Fruit fly (Drosophila melanogaster): ENCODE results near the gene CG13248.

CG13248 gene

dm6 chr3L:20376564-20376920, 33.8 kb downstream of the CG13248 start:
- TF ChIP-seq CG12768 (GFP tag; optimal IDR thresholded peaks at IDR 0.05) (no peak), cic (GFP tag; optimal IDR thresholded peaks at IDR 0.05) (peak; percentile 15), ovo (GFP tag; optimal IDR thresholded peaks at IDR 0.05) (no peak), Crg-1 (GFP tag; optimal IDR thresholded peaks at IDR 0.05) (no peak), CG33017 (tag; optimal IDR thresholded peaks at IDR 0.05) (no peak), kay (GFP tag; ENCODE audit: borderline replicate concordance) (no peak)

dm6 chr3L:20375878-20376563, 34.3 kb downstream of the CG13248 start, which contains the start of the genes Ide and RhoBTB:
Gene Ide (minus strand): TSS chr3L:20375896.
Gene RhoBTB (plus strand): TSS chr3L:20376242.
- no peak for TF ChIP-seq kay (GFP tag; ENCODE audit: borderline replicate concordance)
- TF ChIP-seq bab1 (GFP tag; optimal IDR thresholded peaks at IDR 0.05) = peak; percentile 46
- peak; percentile 70 for TF ChIP-seq CG33017 (tag; optimal IDR thresholded peaks at IDR 0.05)
- peak; percentile 94 for TF ChIP-seq CG5204 (GFP tag; optimal IDR thresholded peaks at IDR 0.05)
- no peak for TF ChIP-seq cnc (optimal IDR thresholded peaks at IDR 0.05)
- peak; percentile 80 for TF ChIP-seq CG11617 (GFP tag; optimal IDR thresholded peaks at IDR 0.05)
- peak; percentile 54 for TF ChIP-seq cic (GFP tag; optimal IDR thresholded peaks at IDR 0.05)
- TF ChIP-seq CG7045 (GFP tag; optimal IDR thresholded peaks at IDR 0.05) = peak; percentile 84
- peak; percentile 81 for TF ChIP-seq ovo (GFP tag; optimal IDR thresholded peaks at IDR 0.05)
- peak; percentile 73 for TF ChIP-seq Mnt (GFP tag; optimal IDR thresholded peaks at IDR 0.05)
- TF ChIP-seq Crg-1 (GFP tag; optimal IDR thresholded peaks at IDR 0.05) = peak; percentile 88
- TF ChIP-seq CG7101 (tag; optimal IDR thresholded peaks at IDR 0.05) = peak; percentile 82
- TF ChIP-seq tj (GFP tag; optimal IDR thresholded peaks at IDR 0.05) = peak; percentile 69
- peak; percentile 96 for TF ChIP-seq toe (GFP tag; optimal IDR thresholded peaks at IDR 0.05)
- peak; percentile 73 for TF ChIP-seq pad (GFP tag; optimal IDR thresholded peaks at IDR 0.05)
- TF ChIP-seq Clk (GFP tag; optimal IDR thresholded peaks at IDR 0.05) = peak; percentile 76
- peak; percentile 80 for TF ChIP-seq CG12768 (GFP tag; optimal IDR thresholded peaks at IDR 0.05)
- TF ChIP-seq CG1620 (GFP tag; optimal IDR thresholded peaks at IDR 0.05) = peak; percentile 91
- peak; percentile 79 for TF ChIP-seq CG14711 (tag; optimal IDR thresholded peaks at IDR 0.05)
- TF ChIP-seq Hr96 (GFP tag; optimal IDR thresholded peaks at IDR 0.05) = peak; percentile 93

- TF ChIP-seq cnc (optimal IDR thresholded peaks at IDR 0.05) = no peak
- no peak for TF ChIP-seq pad (GFP tag; optimal IDR thresholded peaks at IDR 0.05)
- no peak for TF ChIP-seq tj (GFP tag; optimal IDR thresholded peaks at IDR 0.05)
- TF ChIP-seq CG7101 (tag; optimal IDR thresholded peaks at IDR 0.05) = no peak
Measured at dm6 chr3L:20375467-20375866, 34.9 kb downstream of the CG13248 start.

- TF ChIP-seq CG33017 (tag; optimal IDR thresholded peaks at IDR 0.05) (no peak), tj (GFP tag; optimal IDR thresholded peaks at IDR 0.05) (no peak), cnc (optimal IDR thresholded peaks at IDR 0.05) (no peak), Mnt (GFP tag; optimal IDR thresholded peaks at IDR 0.05) (no peak), kay (GFP tag; ENCODE audit: borderline replicate concordance) (no peak), cic (GFP tag; optimal IDR thresholded peaks at IDR 0.05) (no peak), CG1620 (GFP tag; optimal IDR thresholded peaks at IDR 0.05) (no peak), Clk (GFP tag; optimal IDR thresholded peaks at IDR 0.05) (no peak), CG5204 (GFP tag; optimal IDR thresholded peaks at IDR 0.05) (no peak)
Measured at dm6 chr3L:20370013-20370412, 40.4 kb downstream of the CG13248 start, which contains the start of gene CG13247. Gene CG13247 (plus strand): TSS chr3L:20370313.

dm6 chr3L:20366674-20367372, 43.5 kb downstream of the CG13248 start, which contains the start of the genes Toll-9 and in:
Gene Toll-9 (minus strand): TSS chr3L:20366724.
Gene in (plus strand): TSS chr3L:20367198.
- TF ChIP-seq Clk (GFP tag; optimal IDR thresholded peaks at IDR 0.05) = no peak
- no peak for TF ChIP-seq bab1 (GFP tag; optimal IDR thresholded peaks at IDR 0.05)
- no peak for TF ChIP-seq cic (GFP tag; optimal IDR thresholded peaks at IDR 0.05)
- no peak for TF ChIP-seq Hr96 (GFP tag; optimal IDR thresholded peaks at IDR 0.05)
- TF ChIP-seq ovo (GFP tag; optimal IDR thresholded peaks at IDR 0.05) = no peak
- no peak for TF ChIP-seq Crg-1 (GFP tag; optimal IDR thresholded peaks at IDR 0.05)
- no peak for TF ChIP-seq CG5204 (GFP tag; optimal IDR thresholded peaks at IDR 0.05)
- TF ChIP-seq kay (GFP tag; ENCODE audit: borderline replicate concordance) = no peak
- TF ChIP-seq CG7101 (tag; optimal IDR thresholded peaks at IDR 0.05) = no peak
- no peak for TF ChIP-seq CG12768 (GFP tag; optimal IDR thresholded peaks at IDR 0.05)
- no peak for TF ChIP-seq CG11617 (GFP tag; optimal IDR thresholded peaks at IDR 0.05)
- TF ChIP-seq CG7045 (GFP tag; optimal IDR thresholded peaks at IDR 0.05) = no peak

- TF ChIP-seq cnc (optimal IDR thresholded peaks at IDR 0.05) (no peak), CG1620 (GFP tag; optimal IDR thresholded peaks at IDR 0.05) (no peak), CG11617 (GFP tag; optimal IDR thresholded peaks at IDR 0.05) (no peak), pad (GFP tag; optimal IDR thresholded peaks at IDR 0.05) (no peak), Clk (GFP tag; optimal IDR thresholded peaks at IDR 0.05) (no peak)
Measured at dm6 chr3L:20366074-20366473, 44.3 kb downstream of the CG13248 start.

- peak; percentile 30 for TF ChIP-seq bab1 (GFP tag; optimal IDR thresholded peaks at IDR 0.05)
- no peak for TF ChIP-seq CG11617 (GFP tag; optimal IDR thresholded peaks at IDR 0.05)
Measured at dm6 chr3L:20361389-20361788, 49.0 kb downstream of the CG13248 start, which contains the start of gene Prim2. Gene Prim2 (minus strand): TSS chr3L:20361585.
